Worm (Caenorhabditis elegans): ENCODE results near the gene try-4.

Gene try-4

DNA sequence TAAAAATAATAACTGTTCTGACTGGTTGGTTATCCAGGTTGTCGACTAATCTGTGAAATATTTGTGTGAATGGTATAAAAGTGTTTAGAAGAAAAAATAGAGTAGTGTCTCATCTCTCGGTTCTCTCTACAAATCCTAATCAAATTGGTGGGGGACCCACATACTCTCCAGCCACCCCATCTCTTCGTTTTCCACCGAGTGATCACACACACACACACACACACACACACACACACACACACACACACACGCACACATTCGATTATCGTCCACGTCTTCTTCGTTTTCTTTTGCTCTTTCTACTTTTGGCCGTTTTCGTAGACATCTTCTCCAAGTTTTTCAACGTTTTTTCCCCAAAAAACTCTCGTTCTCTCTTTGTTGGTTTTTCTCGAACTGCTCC is 12.2 kb upstream of the try-4 start:
- TF ChIP-seq ceh-31 (tag; optimal IDR thresholded peaks at IDR 0.05) (peak; percentile 2), eyg-1 (tag; optimal IDR thresholded peaks at IDR 0.05) (no peak), unc-42 (tag; optimal IDR thresholded peaks at IDR 0.05) (peak; percentile 99), nfya-1 (tag; optimal IDR thresholded peaks at IDR 0.05) (no peak), ceh-19 (GFP tag; optimal IDR thresholded peaks at IDR 0.05) (no peak), unc-3 (GFP tag; conservative IDR thresholded peaks at IDR 0.05) (no peak), unc-3 (tag; optimal IDR thresholded peaks at IDR 0.05) (no peak), hlh-6 (tag; optimal IDR thresholded peaks at IDR 0.05) (no peak)

DNA sequence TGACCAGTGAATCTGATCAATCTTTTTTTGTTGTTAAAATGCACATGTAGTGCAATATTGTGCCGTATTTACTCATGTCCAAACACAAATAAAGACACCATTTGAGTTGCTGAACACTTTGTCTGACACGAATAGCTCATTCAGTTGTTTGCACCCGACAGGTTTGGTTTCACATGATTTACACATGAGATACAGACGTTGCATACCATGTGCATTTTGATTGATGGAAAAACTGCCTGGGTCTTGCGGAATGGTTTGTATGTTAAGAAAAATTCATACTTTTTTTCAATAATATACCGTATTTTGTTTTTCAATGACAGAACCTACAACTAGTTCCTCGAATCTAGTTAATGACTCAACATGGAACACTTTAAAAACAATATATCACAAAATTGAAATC is 10.2 kb upstream of the try-4 start:
- TF ChIP-seq dve-1 (tag; optimal IDR thresholded peaks at IDR 0.05): no peak
- TF ChIP-seq K09A11.1 (tag; optimal IDR thresholded peaks at IDR 0.05; ENCODE audit: insufficient read depth): no peak
- no peak for TF ChIP-seq lim-6 (tag; optimal IDR thresholded peaks at IDR 0.05)
- no peak for TF ChIP-seq F13H6.1 (tag; optimal IDR thresholded peaks at IDR 0.05)
- no peak for TF ChIP-seq hlh-30 (tag; optimal IDR thresholded peaks at IDR 0.05; ENCODE audit: insufficient read depth)
- TF ChIP-seq sox-4 (tag; optimal IDR thresholded peaks at IDR 0.05): no peak
- no peak for TF ChIP-seq ceh-14 (tag; optimal IDR thresholded peaks at IDR 0.05)
- no peak for TF ChIP-seq ceh-48 (tag; optimal IDR thresholded peaks at IDR 0.05)
- TF ChIP-seq zip-5 (tag; optimal IDR thresholded peaks at IDR 0.05): no peak

DNA sequence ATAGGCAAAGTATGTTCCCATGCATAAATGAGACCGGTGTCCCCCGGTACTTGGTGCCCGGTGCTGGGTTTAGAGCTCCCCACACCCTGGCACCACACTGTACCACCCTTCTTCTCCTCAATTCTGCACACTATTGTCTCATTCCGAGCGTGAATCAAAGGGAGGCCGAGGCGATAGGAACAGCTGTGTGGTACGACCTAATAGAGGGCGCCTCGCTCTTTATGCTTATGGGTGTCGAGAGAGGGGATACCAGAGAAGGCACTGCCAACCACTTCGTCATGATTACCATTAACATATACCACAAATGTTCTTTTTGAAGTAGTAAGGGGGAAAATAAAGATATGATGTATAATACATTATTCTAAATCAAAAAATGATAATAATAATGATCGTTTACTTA is 9.7 kb upstream of the try-4 start:
- TF ChIP-seq fax-1 (tag; optimal IDR thresholded peaks at IDR 0.05): no peak
- no peak for TF ChIP-seq hlh-30 (tag; optimal IDR thresholded peaks at IDR 0.05; ENCODE audit: insufficient read depth)
- no peak for TF ChIP-seq ref-2 (tag; optimal IDR thresholded peaks at IDR 0.05)
- no peak for TF ChIP-seq mec-3 (tag; optimal IDR thresholded peaks at IDR 0.05; ENCODE audit: borderline replicate concordance)
- TF ChIP-seq pha-4 (tag; optimal IDR thresholded peaks at IDR 0.05): no peak
- TF ChIP-seq tbx-7 (tag; optimal IDR thresholded peaks at IDR 0.05): no peak
- no peak for TF ChIP-seq elt-2 (tag; optimal IDR thresholded peaks at IDR 0.05)
- TF ChIP-seq elt-4 (tag; optimal IDR thresholded peaks at IDR 0.05): no peak

DNA sequence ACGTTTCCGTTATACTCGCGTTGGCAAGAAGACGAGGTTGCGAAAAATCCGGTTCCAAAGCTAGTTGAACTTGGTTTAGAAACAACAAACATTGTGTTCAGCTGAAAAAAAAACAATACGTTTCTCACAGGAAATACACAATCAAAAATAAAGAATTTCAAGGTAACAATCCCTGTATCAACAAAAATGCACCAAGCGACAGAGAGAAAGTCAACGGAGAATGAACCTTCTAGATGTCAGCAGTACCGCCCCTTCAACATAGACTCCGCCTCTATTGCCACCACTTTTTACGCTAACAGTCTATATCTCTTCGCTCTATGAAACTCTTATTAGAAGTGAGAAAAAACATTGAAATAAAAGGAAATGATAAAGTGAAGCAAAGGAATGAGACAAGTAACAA is 7.4 kb upstream of the try-4 start, which contains the start of gene F31D4.8:
F31D4.8 (minus strand) TSS at position 101 of the 400 bp plus-strand sequence.
- TF ChIP-seq ceh-14 (tag; optimal IDR thresholded peaks at IDR 0.05): no peak
- TF ChIP-seq ztf-16 (tag; optimal IDR thresholded peaks at IDR 0.05): no peak
- TF ChIP-seq zip-5 (tag; optimal IDR thresholded peaks at IDR 0.05): no peak
- TF ChIP-seq elt-4 (tag; optimal IDR thresholded peaks at IDR 0.05): no peak
- no peak for TF ChIP-seq unc-42 (tag; optimal IDR thresholded peaks at IDR 0.05)
- no peak for TF ChIP-seq pha-2 (tag; optimal IDR thresholded peaks at IDR 0.05)
- no peak for TF ChIP-seq unc-55 (GFP tag; optimal IDR thresholded peaks at IDR 0.05)
- no peak for TF ChIP-seq fkh-6 (tag; optimal IDR thresholded peaks at IDR 0.05)
- TF ChIP-seq dmd-4 (tag; optimal IDR thresholded peaks at IDR 0.05; ENCODE audit: borderline replicate concordance): no peak
- no peak for TF ChIP-seq che-1 (tag; optimal IDR thresholded peaks at IDR 0.05)
- TF ChIP-seq lim-6 (tag; optimal IDR thresholded peaks at IDR 0.05): no peak
- no peak for TF ChIP-seq ceh-48 (tag; optimal IDR thresholded peaks at IDR 0.05)
- no peak for TF ChIP-seq nhr-11 (tag; optimal IDR thresholded peaks at IDR 0.05)
- no peak for TF ChIP-seq K02D7.2 (tag; optimal IDR thresholded peaks at IDR 0.05)
- TF ChIP-seq ets-4 (tag; optimal IDR thresholded peaks at IDR 0.05): no peak
- no peak for TF ChIP-seq fax-1 (tag; optimal IDR thresholded peaks at IDR 0.05)
- no peak for TF ChIP-seq ceh-18 (tag; optimal IDR thresholded peaks at IDR 0.05)
- no peak for TF ChIP-seq nhr-232 (tag; optimal IDR thresholded peaks at IDR 0.05)

DNA sequence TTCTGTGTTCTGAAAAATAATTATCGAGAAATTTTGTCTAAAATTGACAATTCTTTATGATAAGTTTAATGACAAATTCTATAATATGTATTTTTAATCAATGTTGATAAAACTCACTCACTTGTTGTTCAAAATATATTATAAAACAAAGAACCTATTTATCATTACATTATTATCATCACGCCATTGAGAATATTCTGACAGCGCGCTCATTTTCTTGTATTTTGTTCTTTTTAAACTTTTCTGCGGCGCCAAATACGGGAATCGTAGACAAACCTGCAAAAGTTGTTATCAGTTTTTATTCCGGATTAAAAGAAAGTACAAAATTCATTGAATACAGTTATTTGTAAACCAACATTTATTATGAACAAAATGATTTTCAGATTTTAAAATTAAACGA is 5.5 kb upstream of the try-4 start:
- no peak for TF ChIP-seq C38D4.7 (GFP tag; optimal IDR thresholded peaks at IDR 0.05)
